Worm (Caenorhabditis elegans) whole organism, mixed stage, embryonic: Measurements from ENCODE around the gene unc-83.

ENCODE experiments used
- ceh-39 ChIP-seq: fragments of 150-350 bp; optimal IDR thresholded peaks from 2 replicates; lab custom pipeline; 2014; ENCODE audit warnings: missing biosample characterization, missing genetic modification characterization
- ceh-43 ChIP-seq: fragments of 200-800 bp; sonication (Bioruptor generic); optimal IDR thresholded peaks from 2 replicates; lab custom pipeline; 2018; ENCODE audit warnings: mild to moderate bottlenecking, missing genetic modification characterization, moderate library complexity, missing compliant biosample characterization
- ces-1 ChIP-seq: fragments of 150-350 bp; optimal IDR thresholded peaks from 2 replicates; lab custom pipeline; 2014; ENCODE audit warnings: missing biosample characterization, missing genetic modification reagents, missing genetic modification characterization
- mab-5 ChIP-seq: fragments of 150-350 bp; optimal IDR thresholded peaks from 2 replicates; lab custom pipeline; 2014; ENCODE audit warnings: missing biosample characterization, missing genetic modification characterization
- mls-2 ChIP-seq: sonication (generic microtip); optimal IDR thresholded peaks from 2 replicates; lab custom pipeline; 2016; ENCODE audit warnings: mild to moderate bottlenecking, missing genetic modification characterization, moderate library complexity, missing compliant biosample characterization
- nhr-76 ChIP-seq: sonication (generic microtip); optimal IDR thresholded peaks from 2 replicates; lab custom pipeline; 2017; ENCODE audit warnings: missing biosample characterization, missing genetic modification characterization
- pha-4 ChIP-seq: fragments of 150-350 bp; optimal IDR thresholded peaks from 2 replicates; lab custom pipeline; 2018; ENCODE audit warnings: missing biosample characterization, missing genetic modification reagents, missing genetic modification characterization
- snpc-4 ChIP-seq: fragments of 150-350 bp; optimal IDR thresholded peaks from 2 replicates; lab custom pipeline; 2014; ENCODE audit warnings: missing biosample characterization, missing genetic modification characterization
- sptf-1 ChIP-seq: sonication (generic microtip); optimal IDR thresholded peaks from 2 replicates; lab custom pipeline; 2017; ENCODE audit warnings: mild to moderate bottlenecking, missing genetic modification characterization, moderate library complexity, missing compliant biosample characterization
- unc-39 ChIP-seq: fragments of 150-350 bp; optimal IDR thresholded peaks from 2 replicates; lab custom pipeline; 2014; ENCODE audit warnings: missing biosample characterization, missing genetic modification characterization
- unc-62 ChIP-seq: fragments of 150-350 bp; optimal IDR thresholded peaks from 2 replicates; lab custom pipeline; 2014; ENCODE audit warnings: missing biosample characterization, missing genetic modification reagents, missing genetic modification characterization
- ztf-11 ChIP-seq: fragments of 150-350 bp; optimal IDR thresholded peaks from 2 replicates; lab custom pipeline; 2014; ENCODE audit warnings: missing biosample characterization, missing genetic modification characterization

DNA sequence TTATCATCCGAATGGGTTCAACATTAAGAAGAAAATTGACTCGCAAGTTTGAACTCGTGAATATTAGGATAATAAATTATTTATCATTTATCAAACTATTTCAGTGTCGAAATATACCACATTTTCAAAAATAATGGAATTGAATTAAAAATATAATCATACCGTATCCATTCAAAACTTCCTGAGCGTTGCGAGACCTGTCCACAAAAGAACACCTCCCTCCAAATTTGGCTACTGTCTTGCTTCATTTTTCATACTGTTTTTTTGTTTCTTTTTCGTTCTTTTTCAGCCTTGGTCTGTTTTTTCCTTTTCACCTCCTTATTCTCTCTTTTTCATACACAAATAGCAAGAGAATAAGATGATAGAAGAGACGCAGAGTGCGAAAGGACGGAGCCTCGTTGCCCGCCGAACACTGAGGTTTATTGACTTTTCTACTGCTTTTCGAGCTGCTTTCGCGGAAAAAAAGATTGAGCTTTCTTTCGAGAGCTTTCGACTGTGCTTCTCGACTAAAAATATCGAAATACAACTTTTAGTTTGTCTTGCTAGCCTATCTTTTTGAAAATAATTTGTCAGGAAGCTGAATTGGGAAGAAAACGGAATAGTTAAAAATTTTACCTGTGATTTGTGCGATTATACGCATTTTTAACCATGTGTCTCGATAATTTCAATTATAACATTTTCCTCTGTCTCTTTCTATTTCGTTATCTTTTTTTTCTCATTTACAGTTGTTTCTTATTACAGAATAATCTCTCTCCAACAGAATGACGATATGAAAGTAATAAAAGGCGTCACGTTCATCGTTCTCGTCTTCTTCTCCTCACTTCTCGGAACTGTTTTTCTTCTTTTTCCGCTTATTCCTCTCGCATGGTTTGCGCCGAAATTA is 14.5 kb upstream of the unc-83 start, which contains the start of gene acl-8:
- TF ChIP-seq nhr-76 (tag; lab: Kevin White, UChicago): no peak
- TF ChIP-seq snpc-4: no peak
- TF ChIP-seq ztf-11 (tag; lab: Kevin White, UChicago): no peak
- TF ChIP-seq ceh-43 (GFP tag; lab: Kevin White, UChicago): no peak
- TF ChIP-seq ces-1 (GFP tag; lab: Kevin White, UChicago): no peak
- no peak for TF ChIP-seq unc-62
- TF ChIP-seq sptf-1 (tag; lab: Kevin White, UChicago): no peak
- TF ChIP-seq mab-5 (tag; lab: Kevin White, UChicago): no peak
- TF ChIP-seq ceh-39: no peak
- no peak for TF ChIP-seq unc-39 (tag; lab: Kevin White, UChicago)
- no peak for TF ChIP-seq pha-4
- TF ChIP-seq mls-2 (tag; lab: Kevin White, UChicago): no peak
